Fruit fly (Drosophila melanogaster) whole organism, pupa: Measurements from ENCODE around the gene Nemp.

ENCODE experiments used
- CG10348 ChIP-seq: fragments of 200-800 bp; sonication (Bioruptor generic); IDR thresholded peaks from 2 replicates; pipeline ENCODE4 v1.3.6; 2022; ENCODE audit warnings: missing biosample characterization, missing genetic modification characterization
- CG13204 ChIP-seq: fragments of 200-800 bp; sonication (Bioruptor generic); optimal IDR thresholded peaks from 2 replicates; lab custom pipeline; 2018; ENCODE audit warnings: missing biosample characterization, mild to moderate bottlenecking, missing genetic modification characterization, moderate library complexity
- CG14655 ChIP-seq: fragments of 200-800 bp; sonication (Bioruptor generic); optimal IDR thresholded peaks from 3 replicates; lab custom pipeline; 2017; ENCODE audit warnings: mild to moderate bottlenecking, missing biosample characterization, missing genetic modification reagents, missing genetic modification characterization
- CG15710 ChIP-seq: fragments of 200-800 bp; sonication (Bioruptor generic); optimal IDR thresholded peaks from 2 replicates; lab custom pipeline; 2018; ENCODE audit warnings: missing biosample characterization, mild to moderate bottlenecking, missing genetic modification characterization, moderate library complexity
- CG17806 ChIP-seq: fragments of 200-800 bp; sonication (Bioruptor generic); optimal IDR thresholded peaks from 2 replicates; lab custom pipeline; 2018; ENCODE audit warnings: missing biosample characterization, mild to moderate bottlenecking, missing genetic modification characterization, moderate library complexity
- CG32121 ChIP-seq: fragments of 200-800 bp; sonication (Bioruptor generic); IDR thresholded peaks from 2 replicates; pipeline ENCODE4 v1.3.6; 2022; ENCODE audit warnings: missing biosample characterization, missing genetic modification characterization
- CG8159 ChIP-seq: fragments of 200-800 bp; sonication (Bioruptor generic); optimal IDR thresholded peaks from 3 replicates; lab custom pipeline; 2018; ENCODE audit warnings: missing biosample characterization, mild to moderate bottlenecking, missing genetic modification characterization, moderate library complexity
- CG9948 ChIP-seq: fragments of 200-800 bp; sonication (Bioruptor generic); optimal IDR thresholded peaks from 2 replicates; lab custom pipeline; 2018; ENCODE audit warnings: missing biosample characterization, mild to moderate bottlenecking, missing genetic modification characterization, moderate library complexity
- EcR ChIP-seq: fragments of 200-800 bp; sonication (Bioruptor generic); optimal IDR thresholded peaks from 3 replicates; lab custom pipeline; 2019; ENCODE audit warnings: missing biosample characterization, missing genetic modification characterization, mild to moderate bottlenecking, moderate library complexity, missing genetic modification reagents
- Ets98B ChIP-seq: fragments of 200-800 bp; sonication (Bioruptor generic); IDR thresholded peaks from 2 replicates; pipeline ENCODE4 v1.3.6; 2022; ENCODE audit warnings: missing biosample characterization, missing genetic modification characterization
- Pif1B ChIP-seq: fragments of 200-800 bp; sonication (Bioruptor generic); optimal IDR thresholded peaks from 3 replicates; lab custom pipeline; 2016; ENCODE audit warnings: missing biosample characterization, missing genetic modification characterization
- fd96Ca ChIP-seq: fragments of 200-800 bp; sonication (Bioruptor generic); IDR thresholded peaks from 3 replicates; pipeline ENCODE4 v1.3.6; 2022; ENCODE audit warnings: missing biosample characterization, missing genetic modification characterization
- gl ChIP-seq: fragments of 200-800 bp; sonication (Bioruptor generic); optimal IDR thresholded peaks from 2 replicates; lab custom pipeline; 2018; ENCODE audit warnings: missing biosample characterization, mild to moderate bottlenecking, missing genetic modification characterization

DNA sequence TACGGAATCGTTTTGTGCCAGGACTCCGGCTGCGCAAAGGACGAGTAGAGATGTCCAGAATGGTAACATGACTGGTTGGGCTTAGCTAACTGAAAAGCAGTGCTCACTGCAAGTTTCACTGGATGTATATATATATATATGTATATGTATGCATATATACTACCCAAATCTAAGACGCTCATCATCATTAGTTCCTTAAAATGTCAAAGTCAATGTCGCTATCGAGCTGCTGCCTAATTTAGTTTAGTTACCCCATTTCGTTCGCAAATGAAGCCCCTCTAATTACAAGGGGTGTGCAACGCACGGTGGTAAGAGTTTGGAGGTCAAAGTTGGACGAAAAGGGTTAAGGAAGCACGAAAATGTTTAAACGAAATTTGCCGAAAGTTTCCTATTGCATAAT, 45.3 kb upstream of the Nemp start, which contains the start of gene CG9676:
- no peak for TF ChIP-seq EcR (GFP tag; lab: Kevin White, UChicago)
- TF ChIP-seq CG15710 (tag; lab: Kevin White, UChicago), result no peak
- no peak for TF ChIP-seq CG17806 (tag; lab: Kevin White, UChicago)
- TF ChIP-seq CG9948 (tag; lab: Kevin White, UChicago), result no peak
- no peak for TF ChIP-seq gl
- TF ChIP-seq Pif1B (GFP tag; lab: Kevin White, UChicago), result no peak
- TF ChIP-seq CG8159 (tag; lab: Kevin White, UChicago), result no peak
- TF ChIP-seq CG32121 (GFP tag; lab: Robert Waterston, UW), result no peak
- no peak for TF ChIP-seq CG14655 (GFP tag; lab: Kevin White, UChicago)
- TF ChIP-seq Ets98B (GFP tag; lab: Robert Waterston, UW), result no peak
- no peak for TF ChIP-seq CG10348 (GFP tag; lab: Robert Waterston, UW)
- TF ChIP-seq fd96Ca (GFP tag; lab: Robert Waterston, UW), result no peak
- TF ChIP-seq CG13204 (GFP tag; lab: Kevin White, UChicago), result no peak
